Fruit fly (Drosophila melanogaster): ENCODE results near the gene Polr2G.

dm6 chr3R:15231635-15232138, 8.7 kb upstream of the Polr2G start:
- TF ChIP-seq CTCF (optimal IDR thresholded peaks at IDR 0.05) (no peak), CG8478 (optimal IDR thresholded peaks at IDR 0.05) (no peak)
